Fruit fly (Drosophila melanogaster): ENCODE data around the gene Ama.

Gene Ama

dm6 chr3R:6813941-6814556 lies 51.7 kb downstream of the Ama start (continued):
- TF ChIP-seq CG10147 (GFP tag; optimal IDR thresholded peaks at IDR 0.05) (no peak), klu (GFP tag; IDR thresholded peaks at IDR 0.05) (no peak), Dp (GFP tag; optimal IDR thresholded peaks at IDR 0.05) (no peak), bsh (GFP tag; optimal IDR thresholded peaks at IDR 0.05) (no peak), CG17385 (GFP tag; optimal IDR thresholded peaks at IDR 0.05) (no peak), D19B (GFP tag; optimal IDR thresholded peaks at IDR 0.05) (no peak), CG12071 (GFP tag; optimal IDR thresholded peaks at IDR 0.05) (no peak), CG12104 (GFP tag; optimal IDR thresholded peaks at IDR 0.05) (no peak), sens (GFP tag) (peak; percentile 58), CG4820 (GFP tag; optimal IDR thresholded peaks at IDR 0.05) (no peak), tx (GFP tag; optimal IDR thresholded peaks at IDR 0.05) (no peak), sd (tag; optimal IDR thresholded peaks at IDR 0.05) (peak; percentile 75), GATAe (GFP tag; conservative IDR thresholded peaks at IDR 0.05) (no peak), Ssrp (tag; optimal IDR thresholded peaks at IDR 0.05) (no peak), CkIIα-i1 (GFP tag; IDR thresholded peaks at IDR 0.05) (no peak), oc (tag; optimal IDR thresholded peaks at IDR 0.05) (peak; percentile 41), sens-2 (GFP tag; IDR thresholded peaks at IDR 0.05) (no peak), CG4617 (GFP tag; optimal IDR thresholded peaks at IDR 0.05; ENCODE audit: borderline replicate concordance) (no peak), ftz-f1 (GFP tag; optimal IDR thresholded peaks at IDR 0.05) (no peak), Awh (GFP tag; IDR thresholded peaks at IDR 0.05) (0 out of 2 replicates have a peak, but pooled peaks have one; percentile 44), crol (GFP tag; IDR thresholded peaks at IDR 0.05) (no peak), cg (GFP tag; optimal IDR thresholded peaks at IDR 0.05) (no peak), schlank (tag; optimal IDR thresholded peaks at IDR 0.05) (no peak), p53 (GFP tag; optimal IDR thresholded peaks at IDR 0.05) (no peak), unpg (GFP tag; optimal IDR thresholded peaks at IDR 0.05) (no peak), ATbp (GFP tag; optimal IDR thresholded peaks at IDR 0.05) (peak; percentile 22), Tbp (GFP tag; optimal IDR thresholded peaks at IDR 0.05) (no peak), salm (tag; optimal IDR thresholded peaks at IDR 0.05) (no peak), Mad (GFP tag; optimal IDR thresholded peaks at IDR 0.05) (no peak), chm (GFP tag; IDR thresholded peaks at IDR 0.05) (no peak), CG12236 (GFP tag; optimal IDR thresholded peaks at IDR 0.05) (no peak), CG17912 (GFP tag; optimal IDR thresholded peaks at IDR 0.05) (peak; percentile 33), Vsx1 (GFP tag; optimal IDR thresholded peaks at IDR 0.05) (no peak), CG32532 (GFP tag; IDR thresholded peaks at IDR 0.05) (no peak), Stat92E (GFP tag; optimal IDR thresholded peaks at IDR 0.05) (no peak), H15 (GFP tag; IDR thresholded peaks at IDR 0.05) (no peak), pfk (GFP tag; optimal IDR thresholded peaks at IDR 0.05) (no peak), CG17829 (tag; optimal IDR thresholded peaks at IDR 0.05) (no peak), Atf6 (GFP tag; IDR thresholded peaks at IDR 0.05) (no peak), mld (GFP tag; IDR thresholded peaks at IDR 0.05; ENCODE audit: partially characterized antibody) (no peak), CG33557 (GFP tag; optimal IDR thresholded peaks at IDR 0.05) (no peak), psq (GFP tag; optimal IDR thresholded peaks at IDR 0.05) (no peak), ash1 (GFP tag; optimal IDR thresholded peaks at IDR 0.05) (no peak), Med (GFP tag) (no peak), CG18599 (GFP tag; optimal IDR thresholded peaks at IDR 0.05) (no peak), CG15479 (GFP tag; optimal IDR thresholded peaks at IDR 0.05) (no peak), CG7963 (GFP tag; IDR thresholded peaks at IDR 0.05; ENCODE audit: partially characterized antibody) (no peak), BEAF-32 (GFP tag; optimal IDR thresholded peaks at IDR 0.05) (no peak), ham (GFP tag; IDR thresholded peaks at IDR 0.05) (no peak), CG18476 (GFP tag; optimal IDR thresholded peaks at IDR 0.05) (no peak)

Measured in whole organism, embryonic.